Fruit fly (Drosophila melanogaster) whole organism, embryonic: ENCODE results near the gene mus302.

Experiments
- Ada2b ChIP-seq: fragments of 200-800 bp; sonication (Bioruptor generic); IDR thresholded peaks from 2 replicates; pipeline ENCODE4 v1.3.6; 2022; ENCODE audit warnings: missing biosample characterization, missing genetic modification characterization
- Aef1 ChIP-seq: fragments of 200-800 bp; sonication (Bioruptor generic); IDR thresholded peaks from 3 replicates; pipeline ENCODE4 v1.3.6; 2022; ENCODE audit warnings: missing biosample characterization, missing genetic modification characterization
- Asciz ChIP-seq: fragments of 200-800 bp; sonication (Bioruptor generic); optimal IDR thresholded peaks from 2 replicates; lab custom pipeline; 2017; ENCODE audit warnings: missing biosample characterization, mild to moderate bottlenecking, missing genetic modification characterization, missing genetic modification reagents
- Atf-2 ChIP-seq: fragments of 200-800 bp; sonication (Bioruptor generic); optimal IDR thresholded peaks from 2 replicates; lab custom pipeline; 2016; ENCODE audit warnings: missing biosample characterization, missing genetic modification characterization
- C15 ChIP-seq: fragments of 200-800 bp; sonication (Bioruptor generic); IDR thresholded peaks from 3 replicates; pipeline ENCODE4 v1.3.6; 2022; ENCODE audit warnings: missing biosample characterization, missing genetic modification characterization
- CG10654 ChIP-seq: fragments of 200-800 bp; sonication (Bioruptor generic); optimal IDR thresholded peaks from 2 replicates; lab custom pipeline; 2016; ENCODE audit warnings: missing biosample characterization, missing genetic modification characterization
- CG11695 ChIP-seq: fragments of 200-800 bp; sonication (Bioruptor generic); IDR thresholded peaks from 3 replicates; pipeline ENCODE4 v1.3.6; 2022; ENCODE audit warnings: missing biosample characterization, missing genetic modification characterization
- CG12155 ChIP-seq: fragments of 200-800 bp; sonication (Bioruptor generic); optimal IDR thresholded peaks from 3 replicates; lab custom pipeline; 2016; ENCODE audit warnings: missing biosample characterization, missing genetic modification characterization
- CG13296 ChIP-seq: fragments of 200-800 bp; sonication (Bioruptor generic); optimal IDR thresholded peaks from 3 replicates; lab custom pipeline; 2018; ENCODE audit warnings: missing biosample characterization, mild to moderate bottlenecking, missing genetic modification characterization
- CG13894 ChIP-seq: fragments of 200-800 bp; sonication (Bioruptor generic); optimal IDR thresholded peaks from 3 replicates; lab custom pipeline; 2018; ENCODE audit warnings: missing biosample characterization, mild to moderate bottlenecking, missing genetic modification characterization, moderate library complexity
- CG18619 ChIP-seq: fragments of 200-800 bp; sonication (Bioruptor generic); optimal IDR thresholded peaks from 3 replicates; lab custom pipeline; 2017; ENCODE audit warnings: missing biosample characterization, mild to moderate bottlenecking, missing genetic modification characterization
- CG2678 ChIP-seq: fragments of 200-800 bp; sonication (Bioruptor generic); optimal IDR thresholded peaks from 3 replicates; lab custom pipeline; 2019; ENCODE audit warnings: missing biosample characterization, mild to moderate bottlenecking, missing genetic modification characterization, moderate library complexity
- CG31388 ChIP-seq: fragments of 200-800 bp; sonication (Bioruptor generic); optimal IDR thresholded peaks from 2 replicates; lab custom pipeline; 2016; ENCODE audit warnings: missing biosample characterization, missing genetic modification characterization
- CG31441 ChIP-seq: fragments of 200-800 bp; sonication (Bioruptor generic); IDR thresholded peaks from 2 replicates; pipeline ENCODE4 v1.3.6; 2022; ENCODE audit warnings: missing biosample characterization, missing genetic modification characterization
- CG4404 ChIP-seq: fragments of 200-800 bp; sonication (Bioruptor generic); IDR thresholded peaks from 2 replicates; pipeline ENCODE4 v1.3.6; 2022; ENCODE audit warnings: missing biosample characterization, missing genetic modification characterization
- CG4820 ChIP-seq: fragments of 200-800 bp; sonication (Bioruptor generic); optimal IDR thresholded peaks from 3 replicates; lab custom pipeline; 2016; ENCODE audit warnings: missing biosample characterization, missing genetic modification characterization
- CG5953 ChIP-seq: fragments of 200-800 bp; sonication (Bioruptor generic); IDR thresholded peaks from 2 replicates; pipeline ENCODE4 v1.3.6; 2022; ENCODE audit warnings: missing biosample characterization, missing genetic modification characterization
- CG6683 ChIP-seq: fragments of 200-800 bp; sonication (Bioruptor generic); optimal IDR thresholded peaks from 2 replicates; lab custom pipeline; 2017; ENCODE audit warnings: missing biosample characterization, mild to moderate bottlenecking, missing genetic modification characterization, missing genetic modification reagents
- CG6689 ChIP-seq: fragments of 200-800 bp; sonication (Bioruptor generic); IDR thresholded peaks from 2 replicates; pipeline ENCODE4 v1.3.6; 2022; ENCODE audit warnings: missing biosample characterization, missing genetic modification characterization
- CG7556 ChIP-seq: fragments of 200-800 bp; sonication (Bioruptor generic); optimal IDR thresholded peaks from 2 replicates; lab custom pipeline; 2017; ENCODE audit warnings: missing biosample characterization, mild to moderate bottlenecking, missing genetic modification characterization
- CG7987 ChIP-seq: fragments of 200-800 bp; sonication (Bioruptor generic); optimal IDR thresholded peaks from 2 replicates; lab custom pipeline; 2018; ENCODE audit warnings: missing biosample characterization, mild to moderate bottlenecking, missing genetic modification characterization, moderate library complexity
- CG8359 ChIP-seq: fragments of 200-800 bp; sonication (Bioruptor generic); optimal IDR thresholded peaks from 2 replicates; lab custom pipeline; 2017; ENCODE audit warnings: missing biosample characterization, mild to moderate bottlenecking, missing genetic modification characterization, borderline replicate concordance
- CG8924 ChIP-seq: fragments of 200-800 bp; optimal IDR thresholded peaks from 3 replicates; lab custom pipeline; 2019; ENCODE audit warnings: missing biosample characterization, mild to moderate bottlenecking, missing genetic modification characterization, moderate library complexity
- CG9727 ChIP-seq: fragments of 200-800 bp; sonication (Bioruptor generic); optimal IDR thresholded peaks from 3 replicates; lab custom pipeline; 2017; ENCODE audit warnings: missing biosample characterization, mild to moderate bottlenecking, missing genetic modification characterization
- Dfd ChIP-seq, 2 experiments: fragments of >200 bp; optimal IDR thresholded peaks; 2 replicates each; lab custom pipeline; 2017; ENCODE audit warnings: missing biosample characterization in 2 of 2, missing genetic modification characterization in 2 of 2
- Dll ChIP-seq: fragments of 200-800 bp; sonication (Bioruptor generic); IDR thresholded peaks from 4 replicates; pipeline ENCODE4 v1.3.6; 2022; ENCODE audit warnings: missing biosample characterization, missing genetic modification characterization; ENCODE audit not compliant: partially characterized antibody
- Ets65A ChIP-seq: fragments of 200-800 bp; sonication (Bioruptor generic); peaks from one replicate; lab custom pipeline; 2016; ENCODE audit warnings: missing biosample characterization, missing genetic modification characterization
- HLH54F ChIP-seq: fragments of 200-800 bp; sonication (Bioruptor generic); optimal IDR thresholded peaks from 3 replicates; lab custom pipeline; 2016; ENCODE audit warnings: missing biosample characterization, missing genetic modification characterization
- Hr3 ChIP-seq: fragments of 200-800 bp; sonication (Bioruptor generic); optimal IDR thresholded peaks from 3 replicates; lab custom pipeline; 2016; ENCODE audit warnings: missing biosample characterization, missing genetic modification characterization
- Hr51 ChIP-seq, 2 experiments: fragments of 200-800 bp; sonication (Bioruptor generic); optimal IDR thresholded peaks; 2 replicates in 1 of 2; 3 replicates in 1 of 2; lab custom pipeline; 2016 to 2018; ENCODE audit warnings: missing biosample characterization in 2 of 2, missing genetic modification characterization in 2 of 2, mild to moderate bottlenecking in 1 of 2, moderate library complexity in 1 of 2
- MBD-R2 ChIP-seq: fragments of 200-800 bp; sonication (Bioruptor generic); IDR thresholded peaks from 2 replicates; pipeline ENCODE4 v1.3.6; 2022; ENCODE audit warnings: missing biosample characterization, missing genetic modification characterization
- Med ChIP-seq: fragments of 200-800 bp; sonication (Bioruptor generic); peaks from one replicate; lab custom pipeline; 2016; ENCODE audit warnings: missing biosample characterization, missing genetic modification characterization, mild to moderate bottlenecking, inconsistent platforms, moderate library complexity
- NK7.1 ChIP-seq: fragments of 200-800 bp; sonication (Bioruptor generic); optimal IDR thresholded peaks from 3 replicates; lab custom pipeline; 2016; ENCODE audit warnings: missing biosample characterization, missing genetic modification characterization
- Nf-YC ChIP-seq: fragments of 200-800 bp; optimal IDR thresholded peaks from 3 replicates; lab custom pipeline; 2019; ENCODE audit warnings: missing biosample characterization, mild to moderate bottlenecking, missing genetic modification characterization, moderate library complexity
- Sox100B ChIP-seq: fragments of 200-800 bp; sonication (Bioruptor generic); optimal IDR thresholded peaks from 3 replicates; lab custom pipeline; 2018; ENCODE audit warnings: missing biosample characterization, mild to moderate bottlenecking, missing genetic modification characterization
- Sox102F ChIP-seq: fragments of 200-800 bp; sonication (Bioruptor generic); optimal IDR thresholded peaks from 2 replicates; lab custom pipeline; 2018; ENCODE audit warnings: missing biosample characterization, mild to moderate bottlenecking, missing genetic modification characterization, moderate library complexity
- Xrp1 ChIP-seq: fragments of 200-800 bp; sonication (Bioruptor generic); IDR thresholded peaks from 2 replicates; pipeline ENCODE4 v1.3.6; 2022; ENCODE audit warnings: missing biosample characterization, missing genetic modification characterization
- bab2 ChIP-seq: fragments of 200-800 bp; sonication (Bioruptor generic); optimal IDR thresholded peaks from 2 replicates; lab custom pipeline; 2016; ENCODE audit warnings: missing biosample characterization, missing genetic modification characterization
- bowl ChIP-seq: fragments of 200-800 bp; sonication (Bioruptor generic); IDR thresholded peaks from 2 replicates; pipeline ENCODE4 v1.3.6; 2022; ENCODE audit warnings: missing biosample characterization, missing genetic modification characterization
- cg ChIP-seq: fragments of 200-800 bp; sonication (Bioruptor generic); optimal IDR thresholded peaks from 3 replicates; lab custom pipeline; 2019; ENCODE audit warnings: missing biosample characterization, mild to moderate bottlenecking, missing genetic modification characterization, moderate library complexity
- chinmo ChIP-seq: fragments of 200-800 bp; sonication (Bioruptor generic); IDR thresholded peaks from 4 replicates; pipeline ENCODE4 v1.3.6; 2022; ENCODE audit warnings: missing biosample characterization, missing genetic modification characterization; ENCODE audit not compliant: partially characterized antibody
- crp ChIP-seq, 2 experiments: fragments of 200-800 bp; sonication (Bioruptor generic); optimal IDR thresholded peaks; 2 replicates in 1 of 2; 3 replicates in 1 of 2; lab custom pipeline; 2017; ENCODE audit warnings: missing biosample characterization in 2 of 2, missing genetic modification characterization in 2 of 2, mild to moderate bottlenecking in 1 of 2, moderate library complexity in 1 of 2
- disco-r ChIP-seq: fragments of 200-800 bp; sonication (Bioruptor generic); optimal IDR thresholded peaks from 2 replicates; lab custom pipeline; 2016; ENCODE audit warnings: missing biosample characterization, missing genetic modification characterization
- ewg ChIP-seq: fragments of 200-800 bp; sonication (Bioruptor generic); optimal IDR thresholded peaks from 3 replicates; lab custom pipeline; 2017; ENCODE audit warnings: mild to moderate bottlenecking, missing biosample characterization, missing genetic modification reagents, missing genetic modification characterization
- gcm2 ChIP-seq: fragments of 200-800 bp; sonication (Bioruptor generic); optimal IDR thresholded peaks from 2 replicates; lab custom pipeline; 2016; ENCODE audit warnings: missing biosample characterization, missing genetic modification characterization
- lbe ChIP-seq: fragments of 200-800 bp; sonication (Bioruptor generic); optimal IDR thresholded peaks from 2 replicates; lab custom pipeline; 2016; ENCODE audit warnings: missing biosample characterization, mild to moderate bottlenecking, missing genetic modification characterization
- onecut ChIP-seq: fragments of 200-800 bp; sonication (Bioruptor generic); IDR thresholded peaks from 2 replicates; pipeline ENCODE4 v1.3.6; 2022; ENCODE audit warnings: missing biosample characterization, missing genetic modification characterization
- otp ChIP-seq: fragments of 200-800 bp; sonication (Bioruptor generic); IDR thresholded peaks from 3 replicates; pipeline ENCODE4, ENCODE4 v1.3.6; 2022; ENCODE audit warnings: missing biosample characterization, missing genetic modification characterization
- sim ChIP-seq: fragments of 200-800 bp; sonication (Bioruptor generic); IDR thresholded peaks from 2 replicates; pipeline ENCODE4 v1.3.6; 2022; ENCODE audit warnings: missing biosample characterization, missing genetic modification characterization
- slbo ChIP-seq: fragments of 200-800 bp; sonication (Bioruptor generic); IDR thresholded peaks from 2 replicates; pipeline ENCODE4 v1.3.6; 2022; ENCODE audit warnings: missing biosample characterization, missing genetic modification characterization
- zfh1 ChIP-seq: fragments of 200-800 bp; sonication (Bioruptor generic); IDR thresholded peaks from 3 replicates; pipeline ENCODE4 v1.3.6; 2022; ENCODE audit warnings: missing biosample characterization, missing genetic modification characterization

Gene mus302

DNA sequence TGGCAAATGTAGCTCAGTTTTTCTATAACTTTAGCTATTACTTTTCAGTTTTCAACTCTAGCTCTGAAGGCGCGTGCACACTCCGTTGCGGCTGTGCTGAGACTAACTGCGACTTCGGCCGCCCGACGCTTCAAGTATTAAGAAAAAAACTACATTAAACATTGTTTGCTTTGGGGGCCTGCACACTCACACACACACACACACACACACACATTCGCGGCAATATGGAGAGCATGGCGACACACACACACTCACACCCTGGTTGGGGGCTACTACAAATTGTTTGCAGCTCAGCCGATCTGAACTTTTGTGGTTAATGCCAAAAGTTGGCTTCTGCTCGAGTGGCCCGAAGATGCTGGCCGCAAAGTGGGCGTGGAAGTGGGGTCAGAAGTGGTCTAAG is 49.4 kb upstream of the mus302 start, which contains the start of gene CG13024 (continued):
- no peak for TF ChIP-seq MBD-R2 (GFP tag; lab: Robert Waterston, UW)
- TF ChIP-seq ewg, result no peak
- no peak for TF ChIP-seq onecut
- TF ChIP-seq sim, result no peak
- peak; percentile 43 for TF ChIP-seq cg (GFP tag; lab: Kevin White, UChicago)
- TF ChIP-seq slbo (GFP tag; lab: Robert Waterston, UW), result no peak
- no peak for TF ChIP-seq Asciz
- TF ChIP-seq CG31388 (GFP tag; lab: Kevin White, UChicago), result no peak
- TF ChIP-seq C15, result no peak
- TF ChIP-seq CG8924 (tag; lab: Kevin White, UChicago), result no peak
- peak in 1 of 2 experiments; percentile 8 for TF ChIP-seq Dfd (GFP tag; optimal IDR thresholded peaks at IDR 0.05; lab: Kevin White, UChicago)
- TF ChIP-seq CG7987 (GFP tag; lab: Kevin White, UChicago), result no peak
- TF ChIP-seq chinmo (GFP tag; lab: Robert Waterston, UW), result peak; percentile 80; the same call in 2 of the 4 replicates
- no peak for TF ChIP-seq Ets65A
- TF ChIP-seq NK7.1 (GFP tag; lab: Kevin White, UChicago), result no peak
- no peak for TF ChIP-seq CG4404 (GFP tag; lab: Robert Waterston, UW)
- peak; percentile 53 for TF ChIP-seq Med (GFP tag; lab: Kevin White, UChicago)
- no peak for TF ChIP-seq disco-r (GFP tag; lab: Kevin White, UChicago)
- TF ChIP-seq CG6683 (GFP tag; lab: Kevin White, UChicago), result no peak
- no peak for TF ChIP-seq lbe (GFP tag; lab: Kevin White, UChicago)
- 0 out of 2 replicates have a peak, but pooled peaks have one; percentile 5 for TF ChIP-seq bowl (GFP tag; lab: Robert Waterston, UW)
- no peak for TF ChIP-seq Atf-2
- TF ChIP-seq Dll (GFP tag; lab: Robert Waterston, UW), result no peak
- peak; percentile 28; the same call in 1 of the 3 replicates for TF ChIP-seq otp

DNA sequence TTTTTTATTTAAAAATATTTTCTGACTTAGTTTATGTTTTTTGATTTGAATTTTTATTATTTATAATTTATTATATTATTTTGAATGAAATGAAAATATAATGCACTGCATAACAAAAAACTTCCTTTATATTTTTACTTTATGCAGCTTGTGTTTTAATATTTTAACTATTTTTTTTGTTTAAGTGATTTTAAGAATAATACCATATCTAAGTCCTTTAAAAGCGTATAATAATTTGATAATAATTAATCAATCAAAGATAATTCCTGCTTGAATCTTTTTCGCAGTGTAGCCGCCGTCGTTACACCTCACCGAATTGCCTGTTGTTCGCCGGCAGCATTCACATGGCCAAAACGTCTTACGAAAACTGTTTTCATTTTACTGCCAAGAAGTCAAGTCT is 45.7 kb upstream of the mus302 start:
- TF ChIP-seq Aef1 (no peak), Sox100B (peak; percentile 13), CG31441 (GFP tag; lab: Robert Waterston, UW) (peak; percentile 38), Hr3 (GFP tag; lab: Kevin White, UChicago) (no peak), CG4820 (GFP tag; lab: Kevin White, UChicago) (no peak), gcm2 (GFP tag; lab: Kevin White, UChicago) (no peak), CG7556 (peak; percentile 47), CG13296 (GFP tag; lab: Kevin White, UChicago) (peak; percentile 17), Nf-YC (tag; lab: Kevin White, UChicago) (peak; percentile 52), CG8924 (tag; lab: Kevin White, UChicago) (peak; percentile 29), HLH54F (GFP tag; lab: Kevin White, UChicago) (no peak), CG6689 (GFP tag; lab: Robert Waterston, UW) (peak; percentile 29; the same call in 1 of the 2 replicates), CG9727 (GFP tag; lab: Kevin White, UChicago) (peak; percentile 9), CG5953 (no peak), crp (GFP tag; optimal IDR thresholded peaks at IDR 0.05; lab: Kevin White, UChicago) (no peak), zfh1 (GFP tag; lab: Robert Waterston, UW) (no peak), Hr51 (GFP tag; optimal IDR thresholded peaks at IDR 0.05; lab: Kevin White, UChicago) (peak in 1 of 2 experiments; percentile 75), CG18619 (GFP tag; lab: Kevin White, UChicago) (peak; percentile 7), Ada2b (GFP tag; lab: Robert Waterston, UW) (peak; percentile 21; the same call in 1 of the 2 replicates), CG2678 (tag; lab: Kevin White, UChicago) (peak; percentile 45), Xrp1 (peak; percentile 32; the same call in 1 of the 2 replicates), CG8359 (GFP tag; lab: Kevin White, UChicago) (no peak), bab2 (GFP tag; lab: Kevin White, UChicago) (no peak), CG10654 (GFP tag; lab: Kevin White, UChicago) (no peak), CG11695 (peak; percentile 32; the same call in 1 of the 3 replicates), Sox102F (GFP tag; lab: Kevin White, UChicago) (peak; percentile 51), CG12155 (GFP tag; lab: Kevin White, UChicago) (no peak), CG13894 (no peak)
